Fruit fly (Drosophila melanogaster): ENCODE measurements around the gene CG8661.
A peak's percentile ranks its signal among the peaks of the same experiment; 100 is the strongest.

The CG8661 gene

dm6 chrX:17297070-17297689 lies 12.9 kb upstream of the CG8661 start (continued):
- TF ChIP-seq CG18262 (tag; optimal IDR thresholded peaks at IDR 0.05) (peak; percentile 65), CG18011 (GFP tag; optimal IDR thresholded peaks at IDR 0.05) (no peak), CG18619 (GFP tag; optimal IDR thresholded peaks at IDR 0.05) (peak; percentile 31), gce (GFP tag; IDR thresholded peaks at IDR 0.05) (0 out of 3 replicates have a peak, but pooled peaks have one; percentile 36), amos (GFP tag; IDR thresholded peaks at IDR 0.05; ENCODE audit: partially characterized antibody) (no peak), Lhr (GFP tag; optimal IDR thresholded peaks at IDR 0.05) (peak; percentile 13), Optix (GFP tag; IDR thresholded peaks at IDR 0.05) (peak; percentile 52; the same call in 1 of the 3 replicates), stwl (tag; optimal IDR thresholded peaks at IDR 0.05) (no peak), CG12391 (tag; optimal IDR thresholded peaks at IDR 0.05) (no peak), CG8924 (tag; optimal IDR thresholded peaks at IDR 0.05) (peak; percentile 31), az2 (GFP tag; optimal IDR thresholded peaks at IDR 0.05) (peak; percentile 28), Spps (tag; optimal IDR thresholded peaks at IDR 0.05) (peak; percentile 9), CG5180 (GFP tag; optimal IDR thresholded peaks at IDR 0.05) (no peak), C15 (GFP tag; IDR thresholded peaks at IDR 0.05) (no peak), nmo (GFP tag; optimal IDR thresholded peaks at IDR 0.05) (peak; percentile 57), CG9609 (GFP tag; optimal IDR thresholded peaks at IDR 0.05) (peak; percentile 5), Bdp1 (GFP tag; optimal IDR thresholded peaks at IDR 0.05) (peak; percentile 10), gt (GFP tag; IDR thresholded peaks at IDR 0.05) (no peak), vvl (GFP tag; IDR thresholded peaks at IDR 0.05) (0 out of 2 replicates have a peak, but pooled peaks have one; percentile 45), slp2 (GFP tag; optimal IDR thresholded peaks at IDR 0.05) (peak; percentile 4), HHEX (GFP tag; optimal IDR thresholded peaks at IDR 0.05) (no peak), CG4404 (GFP tag; IDR thresholded peaks at IDR 0.05) (peak; percentile 9; the same call in 1 of the 2 replicates), CG13424 (tag; optimal IDR thresholded peaks at IDR 0.05) (peak; percentile 8), gsb (GFP tag; IDR thresholded peaks at IDR 0.05) (no peak), Side (GFP tag; optimal IDR thresholded peaks at IDR 0.05) (no peak), twi (tag; optimal IDR thresholded peaks at IDR 0.05) (no peak), CG17829 (tag; optimal IDR thresholded peaks at IDR 0.05) (peak; percentile 18), CG2712 (tag; optimal IDR thresholded peaks at IDR 0.05) (peak; percentile 51), fd64A (GFP tag; optimal IDR thresholded peaks at IDR 0.05) (peak; percentile 10), CG14860 (GFP tag; IDR thresholded peaks at IDR 0.05; ENCODE audit: partially characterized antibody) (no peak), Lpt (GFP tag; optimal IDR thresholded peaks at IDR 0.05) (no peak), lmd (GFP tag; IDR thresholded peaks at IDR 0.05) (peak; percentile 50; the same call in 1 of the 2 replicates), CG1529 (GFP tag; optimal IDR thresholded peaks at IDR 0.05) (peak; percentile 51), so (GFP tag; IDR thresholded peaks at IDR 0.05) (0 out of 3 replicates have a peak, but pooled peaks have one; percentile 12), mld (GFP tag; IDR thresholded peaks at IDR 0.05; ENCODE audit: partially characterized antibody) (no peak), Adf1 (GFP tag; IDR thresholded peaks at IDR 0.05) (no peak), disco-r (GFP tag; optimal IDR thresholded peaks at IDR 0.05) (no peak), Atf3 (GFP tag; optimal IDR thresholded peaks at IDR 0.05) (peak; percentile 52), chif (GFP tag; optimal IDR thresholded peaks at IDR 0.05) (peak in 1 of 2 experiments; percentile 49), Bteb2 (GFP tag; optimal IDR thresholded peaks at IDR 0.05) (no peak), Fer3 (tag; optimal IDR thresholded peaks at IDR 0.05) (peak; percentile 15), E2f2 (GFP tag; IDR thresholded peaks at IDR 0.05) (no peak), dmrt99B (tag; optimal IDR thresholded peaks at IDR 0.05) (peak; percentile 60), Mrtf (GFP tag; IDR thresholded peaks at IDR 0.05) (no peak), crol (GFP tag; IDR thresholded peaks at IDR 0.05) (no peak), CG11093 (GFP tag; IDR thresholded peaks at IDR 0.05) (no peak), CoRest (tag; optimal IDR thresholded peaks at IDR 0.05) (peak; percentile 27), Mad (GFP tag; optimal IDR thresholded peaks at IDR 0.05) (peak; percentile 36), ap (GFP tag; IDR thresholded peaks at IDR 0.05) (no peak), ham (GFP tag; IDR thresholded peaks at IDR 0.05) (no peak)
